Fruit fly (Drosophila melanogaster): ENCODE results near the gene Imp.

Imp gene

dm6 chrX:10854686-10855085 lies 30.6 kb upstream of the Imp start, which contains the start of gene feo (continued):
- TF ChIP-seq CG3726 (GFP tag; IDR thresholded peaks at IDR 0.05): no peak
- TF ChIP-seq YL-1 (GFP tag; optimal IDR thresholded peaks at IDR 0.05): peak; percentile 63
- TF ChIP-seq CG15601 (tag; optimal IDR thresholded peaks at IDR 0.05): no peak
- TF ChIP-seq Lim3 (GFP tag; IDR thresholded peaks at IDR 0.05): no peak
- TF ChIP-seq Awh (GFP tag; IDR thresholded peaks at IDR 0.05): no peak
- no peak for TF ChIP-seq ssp (GFP tag; IDR thresholded peaks at IDR 0.05)
- TF ChIP-seq Sry-δ (GFP tag; optimal IDR thresholded peaks at IDR 0.05): peak; percentile 57
- no peak for TF ChIP-seq ara (GFP tag; IDR thresholded peaks at IDR 0.05)
- TF ChIP-seq CG34224 (GFP tag; IDR thresholded peaks at IDR 0.05; ENCODE audit: partially characterized antibody): no peak
- TF ChIP-seq CG14965 (GFP tag; optimal IDR thresholded peaks at IDR 0.05; ENCODE audit: borderline replicate concordance): no peak
- TF ChIP-seq CG11247 (GFP tag; IDR thresholded peaks at IDR 0.05): no peak
- no peak for TF ChIP-seq CG8388 (GFP tag; optimal IDR thresholded peaks at IDR 0.05)
- peak; percentile 38 for TF ChIP-seq amos (GFP tag; IDR thresholded peaks at IDR 0.05; ENCODE audit: partially characterized antibody)
- no peak for TF ChIP-seq shn (GFP tag; optimal IDR thresholded peaks at IDR 0.05)
- TF ChIP-seq CG11723 (GFP tag; optimal IDR thresholded peaks at IDR 0.05): no peak
- peak; percentile 53 for TF ChIP-seq row (GFP tag; IDR thresholded peaks at IDR 0.05)
- TF ChIP-seq CG16813 (GFP tag; IDR thresholded peaks at IDR 0.05; ENCODE audit: partially characterized antibody): no peak
- TF ChIP-seq CG10147 (GFP tag; optimal IDR thresholded peaks at IDR 0.05): no peak
- TF ChIP-seq usp (GFP tag; optimal IDR thresholded peaks at IDR 0.05): no peak
- no peak for TF ChIP-seq Sin3A (optimal IDR thresholded peaks at IDR 0.05)
- TF ChIP-seq kah (GFP tag; optimal IDR thresholded peaks at IDR 0.05): no peak
- TF ChIP-seq wek (GFP tag; optimal IDR thresholded peaks at IDR 0.05): no peak
- TF ChIP-seq CG16863 (GFP tag; optimal IDR thresholded peaks at IDR 0.05): no peak
- no peak for TF ChIP-seq hb (GFP tag; IDR thresholded peaks at IDR 0.05; ENCODE audit: partially characterized antibody)
- TF ChIP-seq Six4 (GFP tag; optimal IDR thresholded peaks at IDR 0.05): no peak
- TF ChIP-seq CG31224 (GFP tag; IDR thresholded peaks at IDR 0.05): no peak
- TF ChIP-seq ftz-f1 (GFP tag; optimal IDR thresholded peaks at IDR 0.05): no peak
- no peak for TF ChIP-seq ci (GFP tag; IDR thresholded peaks at IDR 0.05)
- no peak for TF ChIP-seq sisA (GFP tag; IDR thresholded peaks at IDR 0.05)
- no peak for TF ChIP-seq NC2α (GFP tag; optimal IDR thresholded peaks at IDR 0.05)
- no peak for TF ChIP-seq p53 (GFP tag; optimal IDR thresholded peaks at IDR 0.05)
- TF ChIP-seq CG12071 (GFP tag; optimal IDR thresholded peaks at IDR 0.05): no peak
- TF ChIP-seq CG4328 (GFP tag; optimal IDR thresholded peaks at IDR 0.05): no peak
- no peak for TF ChIP-seq CG17829 (tag; optimal IDR thresholded peaks at IDR 0.05)
- no peak for TF ChIP-seq CG11093 (GFP tag; IDR thresholded peaks at IDR 0.05)
- no peak for TF ChIP-seq CG17912 (GFP tag; optimal IDR thresholded peaks at IDR 0.05)
- TF ChIP-seq Pdp1 (GFP tag; optimal IDR thresholded peaks at IDR 0.05): no peak
- no peak for TF ChIP-seq Chrac-16 (GFP tag; optimal IDR thresholded peaks at IDR 0.05)
- peak; percentile 96 for TF ChIP-seq E2f2 (GFP tag; IDR thresholded peaks at IDR 0.05)
- no peak for TF ChIP-seq gro (GFP tag; optimal IDR thresholded peaks at IDR 0.05)
- TF ChIP-seq pzg (GFP tag; optimal IDR thresholded peaks at IDR 0.05): peak; percentile 78
- TF ChIP-seq pnt (GFP tag; optimal IDR thresholded peaks at IDR 0.05): no peak
- TF ChIP-seq CG2889 (GFP tag; IDR thresholded peaks at IDR 0.05): no peak
- no peak for TF ChIP-seq NfI (GFP tag; optimal IDR thresholded peaks at IDR 0.05)
- TF ChIP-seq CG13287 (GFP tag; IDR thresholded peaks at IDR 0.05; ENCODE audit: partially characterized antibody): peak; percentile 38; the same call in 1 of the 2 replicates
- TF ChIP-seq Hr51 (GFP tag; optimal IDR thresholded peaks at IDR 0.05): no peak
- TF ChIP-seq CG3407 (GFP tag; optimal IDR thresholded peaks at IDR 0.05): no peak
- no peak for TF ChIP-seq CG18599 (GFP tag; optimal IDR thresholded peaks at IDR 0.05)
- peak; percentile 7 for TF ChIP-seq Fer1 (GFP tag; optimal IDR thresholded peaks at IDR 0.05)
- no peak for TF ChIP-seq CG8944 (GFP tag; optimal IDR thresholded peaks at IDR 0.05)
- no peak for TF ChIP-seq CG13624 (GFP tag; optimal IDR thresholded peaks at IDR 0.05)
- TF ChIP-seq psq (GFP tag; optimal IDR thresholded peaks at IDR 0.05): no peak
